Fruit fly (Drosophila melanogaster) Kc167 (cell line): ENCODE data around the gene Nepl17.

Experiments used
- Myc ChIP-seq: fragments of >200 bp; optimal IDR thresholded peaks from 2 replicates; lab custom pipeline; 2017; ENCODE audit warnings: missing external identifiers
- insv ChIP-seq: fragments of >200 bp; optimal IDR thresholded peaks from 3 replicates; lab custom pipeline; 2018; ENCODE audit warnings: missing external identifiers

DNA sequence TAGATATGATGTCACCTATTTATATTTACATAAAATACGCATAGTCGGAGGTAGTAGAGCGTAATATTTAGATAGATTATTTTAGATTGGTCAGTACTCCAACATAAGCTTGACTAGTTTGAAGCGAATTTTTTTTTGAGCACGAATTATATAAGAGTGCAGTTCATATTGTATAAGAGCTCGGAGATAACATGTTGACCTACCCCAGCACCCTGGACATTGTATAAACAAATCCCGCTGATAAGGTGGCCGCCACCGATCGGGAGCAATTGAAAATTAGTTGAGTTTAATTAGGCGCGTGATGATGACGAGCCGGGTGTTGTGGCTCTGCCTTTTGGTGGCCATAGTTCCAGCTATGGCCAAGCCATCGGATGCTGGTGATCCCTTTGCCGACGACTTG, 2.6 kb downstream of the Nepl17 start, which contains the start of gene Nepl18:
- TF ChIP-seq Myc (lab: Kevin White, UChicago) (no peak), insv (lab: Kevin White, UChicago) (no peak)
